Worm (Caenorhabditis elegans): ENCODE measurements around the gene coa-7.

ce11 chrII:11700200-11700599, 49.3 kb upstream of the coa-7 start, which contains the start of gene inos-1:
- TF ChIP-seq cog-1 (tag; optimal IDR thresholded peaks at IDR 0.05) = no peak
- TF ChIP-seq med-1 (GFP tag; optimal IDR thresholded peaks at IDR 0.05; ENCODE audit: insufficient read depth) = no peak
- no peak for TF ChIP-seq flt-1 (GFP tag; IDR thresholded peaks at IDR 0.05)
- TF ChIP-seq tab-1 (GFP tag; IDR thresholded peaks at IDR 0.05) = no peak
- no peak for TF ChIP-seq ztf-23 (GFP tag; IDR thresholded peaks at IDR 0.05)
- TF ChIP-seq klf-2 (GFP tag; conservative IDR thresholded peaks at IDR 0.05) = no peak
- no peak for TF ChIP-seq T22C8.4 (GFP tag; IDR thresholded peaks at IDR 0.05)
- TF ChIP-seq ztf-29 (GFP tag; IDR thresholded peaks at IDR 0.05) = no peak
- TF ChIP-seq ref-1 (GFP tag; conservative IDR thresholded peaks at IDR 0.05) = no peak
